Worm (Caenorhabditis elegans): ENCODE measurements around the gene dct-6.

The dct-6 gene

ce11 chrIII:5919799-5920387 lies 46.3 kb upstream of the dct-6 start, which contains the start of the genes tdo-2 and C28H8.2 (continued):
- TF ChIP-seq lin-35 (GFP tag; optimal IDR thresholded peaks at IDR 0.05) (peak in 1 of 2 experiments; percentile 77), pax-3 (tag; optimal IDR thresholded peaks at IDR 0.05) (no peak), fkh-10 (GFP tag; optimal IDR thresholded peaks at IDR 0.05) (no peak), nhr-47 (tag; optimal IDR thresholded peaks at IDR 0.05) (peak; percentile 54), unc-130 (tag; optimal IDR thresholded peaks at IDR 0.05) (peak; percentile 67), egl-13 (tag; optimal IDR thresholded peaks at IDR 0.05) (no peak), mef-2 (tag; optimal IDR thresholded peaks at IDR 0.05) (no peak), pag-3 (tag; optimal IDR thresholded peaks at IDR 0.05; ENCODE audit: borderline replicate concordance, insufficient read depth) (no peak), nhr-237 (tag; optimal IDR thresholded peaks at IDR 0.05) (no peak), ceh-63 (GFP tag; optimal IDR thresholded peaks at IDR 0.05) (no peak), mab-9 (GFP tag; IDR thresholded peaks at IDR 0.05) (no peak), C04F5.9 (tag; optimal IDR thresholded peaks at IDR 0.05) (no peak), nhr-71 (tag; optimal IDR thresholded peaks at IDR 0.05) (peak; percentile 89), unc-86 (tag; optimal IDR thresholded peaks at IDR 0.05) (no peak), sup-37 (GFP tag; optimal IDR thresholded peaks at IDR 0.05) (no peak), elt-2 (tag; optimal IDR thresholded peaks at IDR 0.05) (no peak), nhr-76 (tag; optimal IDR thresholded peaks at IDR 0.05) (no peak), fkh-4 (tag; optimal IDR thresholded peaks at IDR 0.05; ENCODE audit: borderline replicate concordance) (no peak), efl-3 (GFP tag; optimal IDR thresholded peaks at IDR 0.05) (no peak), snu-23 (GFP tag; optimal IDR thresholded peaks at IDR 0.05) (peak; percentile 75), xbp-1 (tag; optimal IDR thresholded peaks at IDR 0.05) (peak; percentile 45), lin-13 (GFP tag; optimal IDR thresholded peaks at IDR 0.05) (peak; percentile 7), isw-1 (GFP tag; IDR thresholded peaks at IDR 0.05) (no peak), tbx-2 (tag; optimal IDR thresholded peaks at IDR 0.05) (peak; percentile 74), sox-4 (tag; optimal IDR thresholded peaks at IDR 0.05) (no peak), nhr-77 (tag; optimal IDR thresholded peaks at IDR 0.05) (no peak), elt-3 (tag; optimal IDR thresholded peaks at IDR 0.05) (peak in 5 of 6 experiments; percentile 83 to 96 (median 93)), unc-98 (GFP tag; IDR thresholded peaks at IDR 0.05) (no peak), unc-62 (GFP tag; optimal IDR thresholded peaks at IDR 0.05) (no peak), Y116A8C.19 (tag; optimal IDR thresholded peaks at IDR 0.05; ENCODE audit: borderline replicate concordance) (no peak), hpl-2 (GFP tag; optimal IDR thresholded peaks at IDR 0.05) (no peak), lsy-2 (tag; optimal IDR thresholded peaks at IDR 0.05) (peak; percentile 37), egl-27 (tag; optimal IDR thresholded peaks at IDR 0.05) (no peak), F16B12.6 (tag; optimal IDR thresholded peaks at IDR 0.05) (no peak), ceh-88 (GFP tag; IDR thresholded peaks at IDR 0.05) (no peak), zip-4 (GFP tag; optimal IDR thresholded peaks at IDR 0.05) (no peak), nhr-19 (GFP tag; conservative IDR thresholded peaks at IDR 0.05) (peak; percentile 78), ceh-8 (GFP tag; optimal IDR thresholded peaks at IDR 0.05) (no peak), nhr-84 (tag; optimal IDR thresholded peaks at IDR 0.05) (no peak), dpl-1 (GFP tag; optimal IDR thresholded peaks at IDR 0.05) (peak; percentile 8 to 42 (median 27))

- TF ChIP-seq mab-9 (GFP tag; IDR thresholded peaks at IDR 0.05) (no peak), efl-1 (optimal IDR thresholded peaks at IDR 0.05) (no peak), efl-1 (GFP tag; optimal IDR thresholded peaks at IDR 0.05 in 1 of 2) (peak in 1 of 2 experiments; percentile 92), dpl-1 (GFP tag; optimal IDR thresholded peaks at IDR 0.05) (peak in 1 of 3 experiments; percentile 0), pqm-1 (tag; optimal IDR thresholded peaks at IDR 0.05) (no peak), snpc-4 (tag; optimal IDR thresholded peaks at IDR 0.05) (no peak), nhr-77 (tag; optimal IDR thresholded peaks at IDR 0.05) (no peak), tbx-2 (tag; optimal IDR thresholded peaks at IDR 0.05) (peak; percentile 30), ztf-11 (tag; optimal IDR thresholded peaks at IDR 0.05) (no peak), F16B12.6 (tag; optimal IDR thresholded peaks at IDR 0.05) (no peak), lin-14 (GFP tag; optimal IDR thresholded peaks at IDR 0.05) (peak; percentile 66), ceh-8 (GFP tag; optimal IDR thresholded peaks at IDR 0.05) (no peak), jun-1 (tag; optimal IDR thresholded peaks at IDR 0.05) (no peak), nhr-19 (GFP tag; conservative IDR thresholded peaks at IDR 0.05) (peak; percentile 54), lsy-2 (tag; optimal IDR thresholded peaks at IDR 0.05) (no peak), unc-98 (GFP tag; IDR thresholded peaks at IDR 0.05) (no peak), lin-15B (tag; optimal IDR thresholded peaks at IDR 0.05) (no peak), lin-35 (GFP tag; optimal IDR thresholded peaks at IDR 0.05) (peak in 1 of 2 experiments; percentile 48), pag-3 (tag; optimal IDR thresholded peaks at IDR 0.05; ENCODE audit: borderline replicate concordance, insufficient read depth) (no peak), zag-1 (tag; optimal IDR thresholded peaks at IDR 0.05) (no peak), nhr-47 (tag; optimal IDR thresholded peaks at IDR 0.05) (peak; percentile 44), ceh-90 (tag; optimal IDR thresholded peaks at IDR 0.05) (no peak)
Measured at ce11 chrIII:5921067-5921678, 45.0 kb upstream of the dct-6 start.

Measured in whole organism, L1 larva.